Worm (Caenorhabditis elegans): ENCODE data around the gene Y44F5A.1.
A peak's percentile ranks its signal among the peaks of the same experiment; 100 is the strongest.

The Y44F5A.1 gene

DNA sequence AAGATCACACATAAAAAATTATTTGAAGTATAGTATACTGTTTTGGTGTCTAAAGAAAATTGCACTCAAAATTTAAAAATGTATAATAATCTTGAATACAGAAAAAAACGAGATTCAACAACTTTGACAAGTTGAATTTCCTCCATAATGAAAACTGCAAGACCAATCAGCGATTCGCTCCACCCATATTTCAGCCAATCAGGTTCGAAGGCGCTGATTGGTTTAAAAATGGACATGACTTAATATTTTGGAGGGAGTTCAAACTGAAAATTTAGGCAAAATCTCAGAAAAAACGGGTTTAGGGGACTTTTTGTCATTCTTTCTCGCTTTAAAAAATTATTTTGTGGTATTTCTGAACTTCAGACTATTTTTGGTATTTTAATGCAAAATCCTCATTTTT is 28.2 kb upstream of the Y44F5A.1 start:
- TF ChIP-seq Y48G9A.11 (GFP tag; IDR thresholded peaks at IDR 0.05) (no peak), lin-13 (GFP tag; optimal IDR thresholded peaks at IDR 0.05) (no peak), mep-1 (tag; optimal IDR thresholded peaks at IDR 0.05) (no peak), gei-8 (GFP tag; optimal IDR thresholded peaks at IDR 0.05) (no peak), T20F7.1 (GFP tag; optimal IDR thresholded peaks at IDR 0.05) (no peak), dpl-1 (GFP tag; optimal IDR thresholded peaks at IDR 0.05) (peak; percentile 15), ctbp-1 (GFP tag; IDR thresholded peaks at IDR 0.05) (no peak), dmd-6 (GFP tag; IDR thresholded peaks at IDR 0.05) (no peak), tag-97 (GFP tag; IDR thresholded peaks at IDR 0.05) (no peak), D1046.2 (GFP tag; IDR thresholded peaks at IDR 0.05) (no peak), unc-62 (GFP tag; optimal IDR thresholded peaks at IDR 0.05 in 1 of 2) (peak in 1 of 2 experiments; percentile 23), unc-62 (tag; optimal IDR thresholded peaks at IDR 0.05) (no peak), aly-2 (tag; optimal IDR thresholded peaks at IDR 0.05) (no peak), jun-1 (tag; optimal IDR thresholded peaks at IDR 0.05) (peak; percentile 15), zfp-3 (GFP tag; conservative IDR thresholded peaks at IDR 0.05) (no peak), daf-16 (GFP tag; optimal IDR thresholded peaks at IDR 0.05) (no peak), daf-16 (tag; optimal IDR thresholded peaks at IDR 0.05) (no peak), nhr-48 (tag; optimal IDR thresholded peaks at IDR 0.05) (no peak), ama-1 (optimal IDR thresholded peaks at IDR 0.05) (peak; percentile 8), set-16 (GFP tag; IDR thresholded peaks at IDR 0.05) (no peak), fkh-10 (GFP tag; optimal IDR thresholded peaks at IDR 0.05) (no peak), fos-1 (tag; optimal IDR thresholded peaks at IDR 0.05) (no peak), cey-2 (tag; optimal IDR thresholded peaks at IDR 0.05; ENCODE audit: borderline replicate concordance, insufficient read depth) (no peak), mdt-29 (GFP tag; IDR thresholded peaks at IDR 0.05) (no peak)

- TF ChIP-seq T20F7.1 (GFP tag; optimal IDR thresholded peaks at IDR 0.05) (no peak), mxl-2 (GFP tag; conservative IDR thresholded peaks at IDR 0.05) (no peak), arid-1 (GFP tag; conservative IDR thresholded peaks at IDR 0.05) (no peak), nhr-28 (tag; optimal IDR thresholded peaks at IDR 0.05) (no peak), unc-62 (GFP tag; optimal IDR thresholded peaks at IDR 0.05 in 1 of 2) (peak in 1 of 2 experiments; percentile 93), unc-62 (tag; optimal IDR thresholded peaks at IDR 0.05) (no peak), duxl-1 (tag; optimal IDR thresholded peaks at IDR 0.05; ENCODE audit: poor library complexity) (no peak), jun-1 (tag; optimal IDR thresholded peaks at IDR 0.05) (no peak)
Observed at ce11 chrIII:4274524-4274923, 27.1 kb upstream of the Y44F5A.1 start.

DNA sequence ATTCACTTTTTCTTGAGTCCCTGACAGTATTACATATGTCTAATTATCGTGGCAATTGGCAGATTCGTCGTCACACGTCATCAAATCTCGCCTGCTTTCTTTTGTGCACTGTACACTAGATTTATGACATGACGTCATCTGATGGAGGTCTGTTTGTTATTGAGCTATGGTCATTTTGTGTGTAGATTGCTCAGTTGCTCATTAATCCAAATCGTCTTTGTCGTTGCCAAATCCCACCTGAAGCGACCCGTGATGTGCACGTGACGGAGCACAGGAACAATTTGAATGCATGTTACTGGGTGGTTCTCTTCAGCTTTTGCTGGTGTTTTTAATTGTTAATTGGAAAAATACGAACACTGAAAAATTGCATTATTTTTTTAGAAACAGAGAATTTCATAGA is 25.4 kb upstream of the Y44F5A.1 start:
- TF ChIP-seq zfp-3 (GFP tag; conservative IDR thresholded peaks at IDR 0.05), result 0 out of 2 replicates have a peak, but pooled peaks have one; percentile 31
- no peak for TF ChIP-seq F44E2.7 (GFP tag; IDR thresholded peaks at IDR 0.05)

- TF ChIP-seq unc-39 (tag; optimal IDR thresholded peaks at IDR 0.05) (no peak), unc-62 (GFP tag; optimal IDR thresholded peaks at IDR 0.05 in 1 of 2) (peak in 1 of 2 experiments; percentile 92), unc-62 (tag; optimal IDR thresholded peaks at IDR 0.05) (no peak), ztf-7 (tag; optimal IDR thresholded peaks at IDR 0.05) (no peak)
Observed at ce11 chrIII:4271059-4271458, 23.6 kb upstream of the Y44F5A.1 start.

- TF ChIP-seq daf-16 (GFP tag; optimal IDR thresholded peaks at IDR 0.05), result peak in 1 of 2 experiments; percentile 20
- TF ChIP-seq daf-16 (tag; optimal IDR thresholded peaks at IDR 0.05), result no peak
- TF ChIP-seq nhr-42 (GFP tag; IDR thresholded peaks at IDR 0.05), result no peak
- no peak for TF ChIP-seq aly-2 (tag; optimal IDR thresholded peaks at IDR 0.05)
- no peak for TF ChIP-seq saeg-2 (GFP tag; IDR thresholded peaks at IDR 0.05)
- no peak for TF ChIP-seq egl-43 (GFP tag; IDR thresholded peaks at IDR 0.05)
- TF ChIP-seq unc-62 (GFP tag; optimal IDR thresholded peaks at IDR 0.05 in 1 of 2), result peak in 1 of 2 experiments; percentile 73
- TF ChIP-seq unc-62 (tag; optimal IDR thresholded peaks at IDR 0.05), result no peak
- no peak for TF ChIP-seq daf-12 (tag; optimal IDR thresholded peaks at IDR 0.05)
- peak; percentile 81 for TF ChIP-seq dpl-1 (GFP tag; optimal IDR thresholded peaks at IDR 0.05)
- TF ChIP-seq ZK337.2 (GFP tag; IDR thresholded peaks at IDR 0.05), result no peak
- TF ChIP-seq F49E8.2 (tag; optimal IDR thresholded peaks at IDR 0.05; ENCODE audit: borderline replicate concordance), result no peak
- no peak for TF ChIP-seq ceh-20 (GFP tag; IDR thresholded peaks at IDR 0.05)
- TF ChIP-seq ztf-11 (tag; optimal IDR thresholded peaks at IDR 0.05), result no peak
- TF ChIP-seq egl-27 (tag; optimal IDR thresholded peaks at IDR 0.05), result no peak
- peak; percentile 55 for TF ChIP-seq nhr-6 (tag; optimal IDR thresholded peaks at IDR 0.05)
- no peak for TF ChIP-seq nhr-25 (tag; optimal IDR thresholded peaks at IDR 0.05; ENCODE audit: borderline replicate concordance, insufficient read depth)
- TF ChIP-seq zfp-3 (GFP tag; conservative IDR thresholded peaks at IDR 0.05), result no peak
- no peak for TF ChIP-seq skn-1 (tag; optimal IDR thresholded peaks at IDR 0.05)
Observed at ce11 chrIII:4269220-4269935, 21.9 kb upstream of the Y44F5A.1 start, which contains the start of the genes sftb-1 and R10E4.1. Gene sftb-1, minus strand, starts transcription at chrIII:4269270. Gene R10E4.1, plus strand, starts transcription at chrIII:4269743.

Measured in whole organism, L4 larva.